Fruit fly (Drosophila melanogaster) whole organism, embryonic: ENCODE results near the gene CG32440.

Experiments used
- Atf-2 ChIP-seq: fragments of 200-800 bp; sonication (Bioruptor generic); optimal IDR thresholded peaks from 2 replicates; lab custom pipeline; 2016; ENCODE audit warnings: missing biosample characterization, missing genetic modification characterization
- CG10147 ChIP-seq: fragments of 200-800 bp; sonication (Bioruptor generic); optimal IDR thresholded peaks from 2 replicates; lab custom pipeline; 2019; ENCODE audit warnings: missing biosample characterization, mild to moderate bottlenecking, missing genetic modification characterization, moderate library complexity
- CG11695 ChIP-seq: fragments of 200-800 bp; sonication (Bioruptor generic); IDR thresholded peaks from 3 replicates; pipeline ENCODE4 v1.3.6; 2022; ENCODE audit warnings: missing biosample characterization, missing genetic modification characterization
- CG13287 ChIP-seq: fragments of 200-800 bp; sonication (Bioruptor generic); IDR thresholded peaks from 2 replicates; pipeline ENCODE4 v1.3.6; 2022; ENCODE audit warnings: missing biosample characterization, missing genetic modification characterization; ENCODE audit not compliant: partially characterized antibody
- CG13624 ChIP-seq: fragments of 200-800 bp; sonication (Bioruptor generic); optimal IDR thresholded peaks from 2 replicates; lab custom pipeline; 2016; ENCODE audit warnings: missing biosample characterization, missing genetic modification characterization
- CG15011 ChIP-seq: fragments of 200-800 bp; sonication (Bioruptor generic); optimal IDR thresholded peaks from 3 replicates; lab custom pipeline; 2018; ENCODE audit warnings: missing biosample characterization, mild to moderate bottlenecking, missing genetic modification characterization
- CG18619 ChIP-seq: fragments of 200-800 bp; sonication (Bioruptor generic); optimal IDR thresholded peaks from 3 replicates; lab custom pipeline; 2017; ENCODE audit warnings: missing biosample characterization, mild to moderate bottlenecking, missing genetic modification characterization
- CG2116 ChIP-seq: fragments of 200-800 bp; sonication (Bioruptor generic); optimal IDR thresholded peaks from 3 replicates; lab custom pipeline; 2018; ENCODE audit warnings: missing biosample characterization, mild to moderate bottlenecking, missing genetic modification characterization
- CG2678 ChIP-seq: fragments of 200-800 bp; sonication (Bioruptor generic); optimal IDR thresholded peaks from 3 replicates; lab custom pipeline; 2019; ENCODE audit warnings: missing biosample characterization, mild to moderate bottlenecking, missing genetic modification characterization, moderate library complexity
- CG2875 ChIP-seq: fragments of 200-800 bp; sonication (Bioruptor generic); optimal IDR thresholded peaks from 2 replicates; lab custom pipeline; 2017; ENCODE audit warnings: missing biosample characterization, mild to moderate bottlenecking, missing genetic modification characterization, missing genetic modification reagents
- CG31441 ChIP-seq: fragments of 200-800 bp; sonication (Bioruptor generic); IDR thresholded peaks from 2 replicates; pipeline ENCODE4 v1.3.6; 2022; ENCODE audit warnings: missing biosample characterization, missing genetic modification characterization
- CG32767 ChIP-seq: fragments of 200-800 bp; sonication (Bioruptor generic); IDR thresholded peaks from 2 replicates; pipeline ENCODE4 v1.3.6; 2022; ENCODE audit warnings: missing biosample characterization, missing genetic modification characterization
- CG33213 ChIP-seq: fragments of 200-800 bp; sonication (Bioruptor generic); optimal IDR thresholded peaks from 3 replicates; lab custom pipeline; 2016; ENCODE audit warnings: missing biosample characterization, missing genetic modification characterization
- CG6854 ChIP-seq: fragments of 200-800 bp; sonication (Bioruptor generic); optimal IDR thresholded peaks from 3 replicates; lab custom pipeline; 2017; ENCODE audit warnings: missing biosample characterization, mild to moderate bottlenecking, missing genetic modification characterization
- CG7786 ChIP-seq: fragments of 200-800 bp; sonication (Bioruptor generic); optimal IDR thresholded peaks from 2 replicates; lab custom pipeline; 2016; ENCODE audit warnings: missing biosample characterization, missing genetic modification characterization
- CG8089 ChIP-seq: fragments of 200-800 bp; sonication (Bioruptor generic); optimal IDR thresholded peaks from 3 replicates; lab custom pipeline; 2016; ENCODE audit warnings: missing biosample characterization, missing genetic modification characterization
- CG9215 ChIP-seq: fragments of 200-800 bp; sonication (Bioruptor generic); IDR thresholded peaks from 2 replicates; pipeline ENCODE4 v1.3.6; 2022; ENCODE audit warnings: missing biosample characterization, missing genetic modification characterization
- Elba2 ChIP-seq: fragments of 200-800 bp; sonication (Bioruptor generic); optimal IDR thresholded peaks from 3 replicates; lab custom pipeline; 2016; ENCODE audit warnings: missing biosample characterization, missing genetic modification characterization
- HHEX ChIP-seq: fragments of 200-800 bp; sonication (Bioruptor generic); optimal IDR thresholded peaks from 3 replicates; lab custom pipeline; 2017; ENCODE audit warnings: missing biosample characterization, mild to moderate bottlenecking, missing genetic modification characterization, missing genetic modification reagents
- Hr3 ChIP-seq: fragments of 200-800 bp; sonication (Bioruptor generic); optimal IDR thresholded peaks from 3 replicates; lab custom pipeline; 2016; ENCODE audit warnings: missing biosample characterization, missing genetic modification characterization
- Jarid2 ChIP-seq: fragments of 200-800 bp; sonication (Bioruptor generic); optimal IDR thresholded peaks from 3 replicates; lab custom pipeline; 2017; ENCODE audit warnings: mild to moderate bottlenecking, missing biosample characterization, missing genetic modification reagents, missing genetic modification characterization
- Lpt ChIP-seq: fragments of >200 bp; optimal IDR thresholded peaks from 2 replicates; lab custom pipeline; 2018; ENCODE audit warnings: missing biosample characterization, missing genetic modification characterization
- Med ChIP-seq: fragments of 200-800 bp; sonication (Bioruptor generic); peaks from one replicate; lab custom pipeline; 2016; ENCODE audit warnings: missing biosample characterization, missing genetic modification characterization, mild to moderate bottlenecking, inconsistent platforms, moderate library complexity
- Mes4 ChIP-seq: fragments of 200-800 bp; sonication (Bioruptor generic); optimal IDR thresholded peaks from 2 replicates; lab custom pipeline; 2016; ENCODE audit warnings: missing biosample characterization, missing genetic modification characterization
- NK7.1 ChIP-seq: fragments of 200-800 bp; sonication (Bioruptor generic); optimal IDR thresholded peaks from 3 replicates; lab custom pipeline; 2016; ENCODE audit warnings: missing biosample characterization, missing genetic modification characterization
- NfI ChIP-seq: fragments of 200-800 bp; sonication (Bioruptor generic); optimal IDR thresholded peaks from 3 replicates; lab custom pipeline; 2018; ENCODE audit warnings: missing biosample characterization, mild to moderate bottlenecking, missing genetic modification characterization, moderate library complexity
- Poxn ChIP-seq: fragments of 200-800 bp; sonication (Bioruptor generic); IDR thresholded peaks from 2 replicates; pipeline ENCODE4 v1.3.6; 2022; ENCODE audit warnings: missing biosample characterization, missing genetic modification characterization
- Ptx1 ChIP-seq: fragments of 200-800 bp; sonication (Bioruptor generic); IDR thresholded peaks from 2 replicates; pipeline ENCODE4 v1.3.6; 2022; ENCODE audit warnings: missing biosample characterization, missing genetic modification characterization
- Rfx ChIP-seq: fragments of 200-800 bp; sonication (Bioruptor generic); IDR thresholded peaks from 2 replicates; pipeline ENCODE4 v1.3.6; 2022; ENCODE audit warnings: missing biosample characterization, missing genetic modification characterization
- Tbp ChIP-seq: fragments of >200 bp; optimal IDR thresholded peaks from 2 replicates; lab custom pipeline; 2018; ENCODE audit warnings: missing biosample characterization, missing genetic modification characterization
- Vsx1 ChIP-seq: fragments of 200-800 bp; sonication (Bioruptor generic); optimal IDR thresholded peaks from 2 replicates; lab custom pipeline; 2017; ENCODE audit warnings: missing biosample characterization, mild to moderate bottlenecking, missing genetic modification characterization, missing genetic modification reagents
- YL-1 ChIP-seq: fragments of 200-800 bp; sonication (Bioruptor generic); optimal IDR thresholded peaks from 3 replicates; lab custom pipeline; 2017; ENCODE audit warnings: missing biosample characterization, mild to moderate bottlenecking, missing genetic modification characterization
- br ChIP-seq: fragments of >200 bp; optimal IDR thresholded peaks from 2 replicates; lab custom pipeline; 2017
- cato ChIP-seq: fragments of 200-800 bp; sonication (Bioruptor generic); optimal IDR thresholded peaks from 2 replicates; lab custom pipeline; 2016; ENCODE audit warnings: missing biosample characterization, missing genetic modification characterization, borderline replicate concordance
- caup ChIP-seq: fragments of 200-800 bp; sonication (Bioruptor generic); optimal IDR thresholded peaks from 3 replicates; lab custom pipeline; 2017; ENCODE audit warnings: missing biosample characterization, mild to moderate bottlenecking, missing genetic modification characterization, moderate library complexity; ENCODE audit not compliant: severe bottlenecking
- ewg ChIP-seq: fragments of 200-800 bp; sonication (Bioruptor generic); optimal IDR thresholded peaks from 3 replicates; lab custom pipeline; 2017; ENCODE audit warnings: mild to moderate bottlenecking, missing biosample characterization, missing genetic modification reagents, missing genetic modification characterization
- gcm ChIP-seq: fragments of 200-800 bp; sonication (Bioruptor generic); optimal IDR thresholded peaks from 2 replicates; lab custom pipeline; 2019; ENCODE audit warnings: missing biosample characterization, mild to moderate bottlenecking, missing genetic modification characterization, moderate library complexity
- gt ChIP-seq: fragments of 200-800 bp; sonication (Bioruptor generic); IDR thresholded peaks from 2 replicates; pipeline ENCODE4 v1.3.6; 2022; ENCODE audit warnings: missing biosample characterization, missing genetic modification characterization
- hkb ChIP-seq, 2 experiments: fragments of 200-800 bp in 1 of 2; fragments of >200 bp in 1 of 2; sonication (Bioruptor generic) in 1 of 2; IDR thresholded peaks in 1 of 2; optimal IDR thresholded peaks in 1 of 2; 2 replicates each; pipeline versions ENCODE4 v1.3.6 to Lab custom; 2017 to 2022; ENCODE audit warnings: missing biosample characterization in 1 of 2, missing genetic modification characterization in 1 of 2
- ind ChIP-seq: fragments of 200-800 bp; sonication (Bioruptor generic); optimal IDR thresholded peaks from 3 replicates; lab custom pipeline; 2016; ENCODE audit warnings: missing biosample characterization, missing genetic modification characterization
- klu ChIP-seq: fragments of 200-800 bp; sonication (Bioruptor generic); IDR thresholded peaks from 2 replicates; pipeline ENCODE4 v1.3.6; 2022; ENCODE audit warnings: missing biosample characterization, missing genetic modification characterization
- knrl ChIP-seq: fragments of 200-800 bp; sonication (Bioruptor generic); IDR thresholded peaks from 3 replicates; pipeline ENCODE4 v1.3.6; 2022; ENCODE audit warnings: missing biosample characterization, missing genetic modification characterization; ENCODE audit not compliant: partially characterized antibody
- oc ChIP-seq: fragments of 200-800 bp; sonication (Bioruptor generic); optimal IDR thresholded peaks from 2 replicates; lab custom pipeline; 2018; ENCODE audit warnings: missing biosample characterization, mild to moderate bottlenecking, missing genetic modification characterization, moderate library complexity
- pho ChIP-seq: fragments of 200-800 bp; sonication (Bioruptor generic); optimal IDR thresholded peaks from 2 replicates; lab custom pipeline; 2016; ENCODE audit warnings: missing biosample characterization, missing genetic modification characterization
- pros ChIP-seq: fragments of 200-800 bp; sonication (Bioruptor generic); optimal IDR thresholded peaks from 3 replicates; lab custom pipeline; 2019; ENCODE audit warnings: missing biosample characterization, mild to moderate bottlenecking, missing genetic modification characterization, moderate library complexity
- ro ChIP-seq: fragments of 200-800 bp; sonication (Bioruptor generic); IDR thresholded peaks from 2 replicates; pipeline ENCODE4 v1.3.6; 2022; ENCODE audit warnings: missing biosample characterization, missing genetic modification characterization
- scrt ChIP-seq: fragments of 200-800 bp; sonication (Bioruptor generic); optimal IDR thresholded peaks from 2 replicates; lab custom pipeline; 2018; ENCODE audit warnings: missing biosample characterization, mild to moderate bottlenecking, missing genetic modification characterization, moderate library complexity
- unpg ChIP-seq: fragments of 200-800 bp; sonication (Bioruptor generic); optimal IDR thresholded peaks from 3 replicates; lab custom pipeline; 2018; ENCODE audit warnings: missing biosample characterization, mild to moderate bottlenecking, missing genetic modification characterization, moderate library complexity
- wek ChIP-seq: fragments of 200-800 bp; sonication (Bioruptor generic); optimal IDR thresholded peaks from 3 replicates; lab custom pipeline; 2018; ENCODE audit warnings: missing biosample characterization, mild to moderate bottlenecking, missing genetic modification characterization, moderate library complexity
- z ChIP-seq: fragments of 200-800 bp; sonication (Bioruptor generic); IDR thresholded peaks from 3 replicates; pipeline ENCODE4 v1.3.6; 2022; ENCODE audit warnings: missing biosample characterization, missing genetic modification characterization

The CG32440 gene

dm6 chr3L:21382158-21382610 lies 22.2 kb downstream of the CG32440 start, which contains the start of gene rgn (continued):
- TF ChIP-seq Rfx (GFP tag; lab: Robert Waterston, UW) = peak; percentile 89
- peak; percentile 72 for TF ChIP-seq CG7786 (GFP tag; lab: Kevin White, UChicago)
- TF ChIP-seq ewg = peak; percentile 42
- TF ChIP-seq caup (GFP tag; lab: Kevin White, UChicago) = peak; percentile 91
- peak; percentile 85 for TF ChIP-seq CG18619
- no peak for TF ChIP-seq Vsx1
- no peak for TF ChIP-seq Tbp (GFP tag; lab: Kevin White, UChicago)
- TF ChIP-seq Mes4 (GFP tag; lab: Kevin White, UChicago) = no peak
- TF ChIP-seq klu (GFP tag; lab: Robert Waterston, UW) = peak; percentile 38; the same call in 1 of the 2 replicates
- peak; percentile 89 for TF ChIP-seq CG2678
- TF ChIP-seq wek (GFP tag; lab: Kevin White, UChicago) = no peak
- no peak for TF ChIP-seq hkb (optimal IDR thresholded peaks at IDR 0.05; lab: Kevin White, UChicago)
- TF ChIP-seq hkb (GFP tag; IDR thresholded peaks at IDR 0.05; lab: Robert Waterston, UW) = peak; percentile 78
- TF ChIP-seq CG9215 = peak; percentile 72
- no peak for TF ChIP-seq br
- TF ChIP-seq CG33213 (GFP tag; lab: Kevin White, UChicago) = peak; percentile 11
- TF ChIP-seq pho (GFP tag; lab: Kevin White, UChicago) = peak; percentile 71
- peak; percentile 82 for TF ChIP-seq HHEX (GFP tag; lab: Kevin White, UChicago)
- TF ChIP-seq NK7.1 = peak; percentile 28
- TF ChIP-seq CG10147 = peak; percentile 79
- TF ChIP-seq Jarid2 (GFP tag; lab: Kevin White, UChicago) = peak; percentile 89
- peak; percentile 78 for TF ChIP-seq unpg (GFP tag; lab: Kevin White, UChicago)
- peak; percentile 75 for TF ChIP-seq CG13624 (GFP tag; lab: Kevin White, UChicago)
- TF ChIP-seq CG6854 (GFP tag; lab: Kevin White, UChicago) = peak; percentile 80
- TF ChIP-seq YL-1 (GFP tag; lab: Kevin White, UChicago) = no peak
- peak; percentile 44 for TF ChIP-seq gcm
- TF ChIP-seq CG2116 (GFP tag; lab: Kevin White, UChicago) = no peak
- TF ChIP-seq CG32767 (GFP tag; lab: Robert Waterston, UW) = peak; percentile 53
- peak; percentile 77 for TF ChIP-seq CG11695 (GFP tag; lab: Robert Waterston, UW)
- TF ChIP-seq CG13287 (GFP tag; lab: Robert Waterston, UW) = peak; percentile 65; the same call in 1 of the 2 replicates
- peak; percentile 79 for TF ChIP-seq ind
- no peak for TF ChIP-seq z
- TF ChIP-seq ro (GFP tag; lab: Robert Waterston, UW) = peak; percentile 26; the same call in 1 of the 2 replicates
- peak; percentile 52; the same call in 1 of the 2 replicates for TF ChIP-seq Poxn (GFP tag; lab: Robert Waterston, UW)
- TF ChIP-seq scrt = peak; percentile 78
- TF ChIP-seq pros (GFP tag; lab: Kevin White, UChicago) = no peak
- no peak for TF ChIP-seq knrl
- peak; percentile 12 for TF ChIP-seq Atf-2 (GFP tag; lab: Kevin White, UChicago)
- TF ChIP-seq CG15011 (GFP tag; lab: Kevin White, UChicago) = peak; percentile 57
- peak; percentile 33 for TF ChIP-seq CG2875 (GFP tag; lab: Kevin White, UChicago)
- peak; percentile 55 for TF ChIP-seq oc (tag; lab: Kevin White, UChicago)
- TF ChIP-seq NfI = peak; percentile 79
- no peak for TF ChIP-seq cato (GFP tag; lab: Kevin White, UChicago)
- no peak for TF ChIP-seq CG8089 (GFP tag; lab: Kevin White, UChicago)
- no peak for TF ChIP-seq gt (GFP tag; lab: Robert Waterston, UW)
- peak; percentile 74 for TF ChIP-seq Hr3
- no peak for TF ChIP-seq Elba2 (GFP tag; lab: Kevin White, UChicago)
- TF ChIP-seq Med (GFP tag; lab: Kevin White, UChicago) = peak; percentile 94
- peak; percentile 79 for TF ChIP-seq Ptx1 (GFP tag; lab: Robert Waterston, UW)
- TF ChIP-seq Lpt = no peak
- TF ChIP-seq CG31441 (GFP tag; lab: Robert Waterston, UW) = peak; percentile 77
